Fruit fly (Drosophila melanogaster) whole organism, embryonic: ENCODE results near the gene Vm26Ab.

Experiments
- Atf-2 ChIP-seq: fragments of 200-800 bp; sonication (Bioruptor generic); optimal IDR thresholded peaks from 2 replicates; lab custom pipeline; 2016; ENCODE audit warnings: missing biosample characterization, missing genetic modification characterization
- Atf3 ChIP-seq: fragments of 200-800 bp; sonication (Bioruptor generic); optimal IDR thresholded peaks from 3 replicates; lab custom pipeline; 2016; ENCODE audit warnings: missing biosample characterization, missing genetic modification characterization
- CG10321 ChIP-seq: fragments of 200-800 bp; sonication (Bioruptor generic); IDR thresholded peaks from 2 replicates; pipeline ENCODE4 v1.3.6; 2022; ENCODE audit warnings: missing biosample characterization, missing genetic modification characterization
- CG10462 ChIP-seq: fragments of 200-800 bp; sonication (Bioruptor generic); optimal IDR thresholded peaks from 2 replicates; lab custom pipeline; 2016; ENCODE audit warnings: missing biosample characterization, missing genetic modification characterization
- CG12219 ChIP-seq: fragments of 200-800 bp; sonication (Bioruptor generic); optimal IDR thresholded peaks from 3 replicates; lab custom pipeline; 2018; ENCODE audit warnings: missing biosample characterization, mild to moderate bottlenecking, missing genetic modification characterization
- CG1233 ChIP-seq: fragments of 200-800 bp; sonication (Bioruptor generic); optimal IDR thresholded peaks from 4 replicates; lab custom pipeline; 2018; ENCODE audit warnings: missing biosample characterization, mild to moderate bottlenecking, missing genetic modification characterization
- CG12391 ChIP-seq: fragments of 200-800 bp; sonication (Bioruptor generic); optimal IDR thresholded peaks from 3 replicates; lab custom pipeline; 2018; ENCODE audit warnings: missing biosample characterization, mild to moderate bottlenecking, missing genetic modification characterization, moderate library complexity
- CG13894 ChIP-seq: fragments of 200-800 bp; sonication (Bioruptor generic); optimal IDR thresholded peaks from 3 replicates; lab custom pipeline; 2018; ENCODE audit warnings: missing biosample characterization, mild to moderate bottlenecking, missing genetic modification characterization, moderate library complexity
- CG18476 ChIP-seq: fragments of 200-800 bp; sonication (Bioruptor generic); optimal IDR thresholded peaks from 2 replicates; lab custom pipeline; 2016; ENCODE audit warnings: missing biosample characterization, mild to moderate bottlenecking, missing genetic modification characterization
- CG2712 ChIP-seq: fragments of 200-800 bp; optimal IDR thresholded peaks from 3 replicates; lab custom pipeline; 2019; ENCODE audit warnings: missing biosample characterization, mild to moderate bottlenecking, missing genetic modification characterization, moderate library complexity
- CG3163 ChIP-seq: fragments of 200-800 bp; sonication (Bioruptor generic); optimal IDR thresholded peaks from 3 replicates; lab custom pipeline; 2016; ENCODE audit warnings: missing biosample characterization, missing genetic modification characterization
- CG32772 ChIP-seq: fragments of 200-800 bp; sonication (Bioruptor generic); IDR thresholded peaks from 2 replicates; pipeline ENCODE4 v1.3.6; 2022; ENCODE audit warnings: missing biosample characterization, missing genetic modification characterization
- CG42726 ChIP-seq: fragments of 200-800 bp; sonication (Bioruptor generic); IDR thresholded peaks from 2 replicates; pipeline ENCODE4 v1.3.6; 2022; ENCODE audit warnings: missing biosample characterization, missing genetic modification characterization; ENCODE audit not compliant: partially characterized antibody
- CG6254 ChIP-seq: fragments of 200-800 bp; sonication (Bioruptor generic); optimal IDR thresholded peaks from 3 replicates; lab custom pipeline; 2017; ENCODE audit warnings: mild to moderate bottlenecking, missing biosample characterization, missing genetic modification reagents, missing genetic modification characterization
- CG6683 ChIP-seq: fragments of 200-800 bp; sonication (Bioruptor generic); optimal IDR thresholded peaks from 2 replicates; lab custom pipeline; 2017; ENCODE audit warnings: missing biosample characterization, mild to moderate bottlenecking, missing genetic modification characterization, missing genetic modification reagents
- CG6791 ChIP-seq: fragments of 200-800 bp; sonication (Bioruptor generic); IDR thresholded peaks from 3 replicates; pipeline ENCODE4 v1.3.6; 2022; ENCODE audit warnings: missing biosample characterization, missing genetic modification characterization; ENCODE audit not compliant: partially characterized antibody
- CG7372 ChIP-seq: fragments of 200-800 bp; sonication (Bioruptor generic); IDR thresholded peaks from 2 replicates; pipeline ENCODE4 v1.3.6; 2022; ENCODE audit warnings: missing biosample characterization, missing genetic modification characterization
- CG7745 ChIP-seq: fragments of 200-800 bp; sonication (Bioruptor generic); optimal IDR thresholded peaks from 2 replicates; lab custom pipeline; 2018; ENCODE audit warnings: missing biosample characterization, mild to moderate bottlenecking, missing genetic modification characterization, moderate library complexity
- CG7839 ChIP-seq: fragments of 200-800 bp; sonication (Bioruptor generic); optimal IDR thresholded peaks from 3 replicates; lab custom pipeline; 2018; ENCODE audit warnings: missing biosample characterization, mild to moderate bottlenecking, missing genetic modification characterization, moderate library complexity
- CG7963 ChIP-seq: fragments of 200-800 bp; sonication (Bioruptor generic); IDR thresholded peaks from 3 replicates; pipeline ENCODE4 v1.3.6; 2022; ENCODE audit warnings: missing biosample characterization, missing genetic modification characterization; ENCODE audit not compliant: partially characterized antibody
- CG8388 ChIP-seq: fragments of 200-800 bp; sonication (Bioruptor generic); optimal IDR thresholded peaks from 2 replicates; lab custom pipeline; 2019; ENCODE audit warnings: missing biosample characterization, mild to moderate bottlenecking, missing genetic modification characterization, moderate library complexity
- Camta ChIP-seq: fragments of 200-800 bp; sonication (Bioruptor generic); optimal IDR thresholded peaks from 2 replicates; lab custom pipeline; 2016; ENCODE audit warnings: missing biosample characterization, missing genetic modification characterization
- Dip2 ChIP-seq: fragments of 200-800 bp; sonication (Bioruptor generic); IDR thresholded peaks from 2 replicates; pipeline ENCODE4 v1.3.6; 2022; ENCODE audit warnings: missing biosample characterization, missing genetic modification characterization
- Dll ChIP-seq: fragments of 200-800 bp; sonication (Bioruptor generic); IDR thresholded peaks from 4 replicates; pipeline ENCODE4 v1.3.6; 2022; ENCODE audit warnings: missing biosample characterization, missing genetic modification characterization; ENCODE audit not compliant: partially characterized antibody
- Dp ChIP-seq: fragments of 200-800 bp; sonication (Bioruptor generic); optimal IDR thresholded peaks from 2 replicates; lab custom pipeline; 2018; ENCODE audit warnings: missing biosample characterization, mild to moderate bottlenecking, missing genetic modification characterization, moderate library complexity
- HLH54F ChIP-seq: fragments of 200-800 bp; sonication (Bioruptor generic); optimal IDR thresholded peaks from 3 replicates; lab custom pipeline; 2016; ENCODE audit warnings: missing biosample characterization, missing genetic modification characterization
- Hmr ChIP-seq: fragments of 200-800 bp; sonication (Bioruptor generic); optimal IDR thresholded peaks from 3 replicates; lab custom pipeline; 2017; ENCODE audit warnings: mild to moderate bottlenecking, missing biosample characterization, missing genetic modification reagents, missing genetic modification characterization
- Hr51 ChIP-seq, 2 experiments: fragments of 200-800 bp; sonication (Bioruptor generic); optimal IDR thresholded peaks; 2 replicates in 1 of 2; 3 replicates in 1 of 2; lab custom pipeline; 2016 to 2018; ENCODE audit warnings: missing biosample characterization in 2 of 2, missing genetic modification characterization in 2 of 2, mild to moderate bottlenecking in 1 of 2, moderate library complexity in 1 of 2
- MESR4 ChIP-seq: fragments of 200-800 bp; sonication (Bioruptor generic); optimal IDR thresholded peaks from 2 replicates; lab custom pipeline; 2018; ENCODE audit warnings: missing biosample characterization, mild to moderate bottlenecking, missing genetic modification characterization, moderate library complexity
- Med ChIP-seq: fragments of 200-800 bp; sonication (Bioruptor generic); peaks from one replicate; lab custom pipeline; 2016; ENCODE audit warnings: missing biosample characterization, missing genetic modification characterization, mild to moderate bottlenecking, inconsistent platforms, moderate library complexity
- Oaz ChIP-seq: fragments of 200-800 bp; sonication (Bioruptor generic); IDR thresholded peaks from 2 replicates; pipeline ENCODE4 v1.3.6; 2022; ENCODE audit warnings: missing biosample characterization, missing genetic modification characterization
- Opbp ChIP-seq: fragments of 200-800 bp; sonication (Bioruptor generic); IDR thresholded peaks from 3 replicates; pipeline ENCODE4 v1.3.6; 2022; ENCODE audit warnings: missing biosample characterization, missing genetic modification characterization; ENCODE audit not compliant: partially characterized antibody
- Rfx ChIP-seq: fragments of 200-800 bp; sonication (Bioruptor generic); IDR thresholded peaks from 2 replicates; pipeline ENCODE4 v1.3.6; 2022; ENCODE audit warnings: missing biosample characterization, missing genetic modification characterization
- Tbp ChIP-seq: fragments of >200 bp; optimal IDR thresholded peaks from 2 replicates; lab custom pipeline; 2018; ENCODE audit warnings: missing biosample characterization, missing genetic modification characterization
- Usf ChIP-seq: fragments of 200-800 bp; sonication (Bioruptor generic); optimal IDR thresholded peaks from 2 replicates; lab custom pipeline; 2017; ENCODE audit warnings: missing genotype, missing biosample characterization, missing genetic modification characterization
- bbx ChIP-seq: fragments of 200-800 bp; sonication (Bioruptor generic); IDR thresholded peaks from 2 replicates; pipeline ENCODE4 v1.3.6; 2022; ENCODE audit warnings: missing biosample characterization, missing genetic modification characterization; ENCODE audit not compliant: partially characterized antibody
- her ChIP-seq: fragments of 200-800 bp; sonication (Bioruptor generic); optimal IDR thresholded peaks from 2 replicates; lab custom pipeline; 2016; ENCODE audit warnings: missing biosample characterization, missing genetic modification characterization
- klu ChIP-seq: fragments of 200-800 bp; sonication (Bioruptor generic); IDR thresholded peaks from 2 replicates; pipeline ENCODE4 v1.3.6; 2022; ENCODE audit warnings: missing biosample characterization, missing genetic modification characterization
- lab ChIP-seq: fragments of 200-800 bp; sonication (Bioruptor generic); optimal IDR thresholded peaks from 3 replicates; lab custom pipeline; 2017; ENCODE audit warnings: missing biosample characterization, missing genetic modification characterization, mild to moderate bottlenecking, moderate library complexity, missing genetic modification reagents
- nau ChIP-seq: fragments of 200-800 bp; sonication (Bioruptor generic); optimal IDR thresholded peaks from 3 replicates; lab custom pipeline; 2017; ENCODE audit warnings: missing biosample characterization, mild to moderate bottlenecking, missing genetic modification characterization, missing genetic modification reagents
- rib ChIP-seq: fragments of 200-800 bp; sonication (Bioruptor generic); IDR thresholded peaks from 2 replicates; pipeline ENCODE4 v1.3.6; 2022; ENCODE audit warnings: missing biosample characterization, missing genetic modification characterization
- schlank ChIP-seq: fragments of 200-800 bp; sonication (Bioruptor generic); optimal IDR thresholded peaks from 2 replicates; lab custom pipeline; 2018; ENCODE audit warnings: missing biosample characterization, mild to moderate bottlenecking, missing genetic modification characterization
- shn ChIP-seq: fragments of 200-800 bp; sonication (Bioruptor generic); optimal IDR thresholded peaks from 3 replicates; lab custom pipeline; 2016; ENCODE audit warnings: missing biosample characterization, missing genetic modification characterization
- slou ChIP-seq: fragments of 200-800 bp; sonication (Bioruptor generic); optimal IDR thresholded peaks from 3 replicates; lab custom pipeline; 2016; ENCODE audit warnings: missing biosample characterization, missing genetic modification characterization
- slp2 ChIP-seq: fragments of 200-800 bp; sonication (Bioruptor generic); optimal IDR thresholded peaks from 2 replicates; lab custom pipeline; 2016; ENCODE audit warnings: missing biosample characterization, missing genetic modification characterization
- trh ChIP-seq: fragments of 200-800 bp; sonication (Bioruptor generic); optimal IDR thresholded peaks from 2 replicates; lab custom pipeline; 2016; ENCODE audit warnings: missing biosample characterization, missing genetic modification characterization
- tx ChIP-seq: fragments of 200-800 bp; sonication (Bioruptor generic); optimal IDR thresholded peaks from 2 replicates; lab custom pipeline; 2016; ENCODE audit warnings: missing biosample characterization, missing genetic modification characterization
- unc-4 ChIP-seq: fragments of 200-800 bp; sonication (Bioruptor generic); IDR thresholded peaks from 2 replicates; pipeline ENCODE4 v1.3.6; 2022; ENCODE audit warnings: missing biosample characterization, missing genetic modification characterization; ENCODE audit not compliant: partially characterized antibody
- wek ChIP-seq: fragments of 200-800 bp; sonication (Bioruptor generic); optimal IDR thresholded peaks from 3 replicates; lab custom pipeline; 2018; ENCODE audit warnings: missing biosample characterization, mild to moderate bottlenecking, missing genetic modification characterization, moderate library complexity
- yki ChIP-seq: fragments of >200 bp; optimal IDR thresholded peaks from 3 replicates; lab custom pipeline; 2018

Vm26Ab gene

dm6 chr2L:5999247-5999646 is 42.4 kb downstream of the Vm26Ab start, which contains the start of gene Kdm5 (continued):
- TF ChIP-seq Atf-2 (GFP tag; lab: Kevin White, UChicago) (no peak), CG32772 (GFP tag; lab: Robert Waterston, UW) (no peak), rib (no peak), CG6254 (no peak), trh (GFP tag; lab: Kevin White, UChicago) (no peak), CG3163 (no peak), Hmr (GFP tag; lab: Kevin White, UChicago) (peak; percentile 54), Opbp (GFP tag; lab: Robert Waterston, UW) (no peak; the same call in 2 of the 3 replicates), schlank (tag; lab: Kevin White, UChicago) (no peak), CG8388 (GFP tag; lab: Kevin White, UChicago) (no peak), CG12391 (tag; lab: Kevin White, UChicago) (peak; percentile 9), nau (no peak), CG12219 (GFP tag; lab: Kevin White, UChicago) (no peak), Oaz (GFP tag; lab: Robert Waterston, UW) (no peak), klu (GFP tag; lab: Robert Waterston, UW) (peak; percentile 47; the same call in 1 of the 2 replicates)

DNA sequence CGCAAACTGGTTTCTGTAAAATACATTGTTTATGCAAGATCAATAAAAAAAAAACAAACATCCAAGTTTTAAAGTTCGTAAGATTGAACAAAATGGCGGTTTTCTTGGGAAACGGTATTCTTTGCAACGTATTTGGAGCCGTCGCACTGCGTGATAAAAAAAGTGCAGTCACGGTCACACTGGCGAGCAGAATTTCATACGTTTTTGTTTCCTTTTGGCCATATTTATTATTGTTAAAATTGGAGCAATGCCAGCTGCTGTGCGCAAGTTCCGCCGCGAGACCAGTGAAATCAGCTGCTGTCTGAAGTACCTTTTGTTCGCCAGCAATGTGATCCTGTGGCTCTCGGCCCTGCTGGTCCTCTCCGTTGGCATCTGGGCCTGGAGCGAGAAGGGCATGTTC is 43.3 kb downstream of the Vm26Ab start, which contains the start of gene Tsp26A:
Tsp26A (plus strand) TSS at position 164 of the 400 bp plus-strand sequence.
- TF ChIP-seq CG10321 (GFP tag; lab: Robert Waterston, UW) = no peak
- TF ChIP-seq CG42726 (GFP tag; lab: Robert Waterston, UW) = no peak
- TF ChIP-seq CG2712 (tag; lab: Kevin White, UChicago) = no peak
- no peak for TF ChIP-seq slou (GFP tag; lab: Kevin White, UChicago)
- TF ChIP-seq CG18476 (GFP tag; lab: Kevin White, UChicago) = no peak
- TF ChIP-seq CG6791 (GFP tag; lab: Robert Waterston, UW) = 0 out of 3 replicates have a peak, but pooled peaks have one; percentile 35
- no peak for TF ChIP-seq CG6683 (GFP tag; lab: Kevin White, UChicago)
- TF ChIP-seq rib = no peak
- peak; percentile 78 for TF ChIP-seq MESR4 (GFP tag; lab: Kevin White, UChicago)
- no peak for TF ChIP-seq unc-4 (GFP tag; lab: Robert Waterston, UW)
- no peak for TF ChIP-seq HLH54F
- TF ChIP-seq CG7839 (tag; lab: Kevin White, UChicago) = no peak
- TF ChIP-seq Camta (GFP tag; lab: Kevin White, UChicago) = no peak
- no peak for TF ChIP-seq CG10462 (GFP tag; lab: Kevin White, UChicago)
- no peak for TF ChIP-seq shn (GFP tag; lab: Kevin White, UChicago)
- no peak for TF ChIP-seq yki (lab: Kevin White, UChicago)
- no peak for TF ChIP-seq Dip2
- no peak for TF ChIP-seq lab (GFP tag; lab: Kevin White, UChicago)
- TF ChIP-seq CG1233 = no peak
- TF ChIP-seq CG7372 (GFP tag; lab: Robert Waterston, UW) = no peak
- no peak for TF ChIP-seq wek (GFP tag; lab: Kevin White, UChicago)
- no peak for TF ChIP-seq CG7963 (GFP tag; lab: Robert Waterston, UW)
- TF ChIP-seq Med (GFP tag; lab: Kevin White, UChicago) = peak; percentile 62
- TF ChIP-seq bbx (GFP tag; lab: Robert Waterston, UW) = peak; percentile 48; the same call in 1 of the 2 replicates
- no peak for TF ChIP-seq CG13894 (tag; lab: Kevin White, UChicago)
- no peak for TF ChIP-seq Usf (GFP tag; lab: Kevin White, UChicago)
- TF ChIP-seq Tbp (GFP tag; lab: Kevin White, UChicago) = no peak
- TF ChIP-seq slp2 (GFP tag; lab: Kevin White, UChicago) = no peak
- no peak for TF ChIP-seq CG7745
- no peak for TF ChIP-seq Atf3
- TF ChIP-seq Hr51 (GFP tag; optimal IDR thresholded peaks at IDR 0.05; lab: Kevin White, UChicago) = no peak
- TF ChIP-seq Dll (GFP tag; lab: Robert Waterston, UW) = no peak
- TF ChIP-seq tx (GFP tag; lab: Kevin White, UChicago) = no peak
- TF ChIP-seq her = no peak
- peak; percentile 23; the same call in 1 of the 2 replicates for TF ChIP-seq Rfx
- peak; percentile 47 for TF ChIP-seq Dp (GFP tag; lab: Kevin White, UChicago)
